Worm (Caenorhabditis elegans): ENCODE measurements around the gene C45B11.5.

DNA sequence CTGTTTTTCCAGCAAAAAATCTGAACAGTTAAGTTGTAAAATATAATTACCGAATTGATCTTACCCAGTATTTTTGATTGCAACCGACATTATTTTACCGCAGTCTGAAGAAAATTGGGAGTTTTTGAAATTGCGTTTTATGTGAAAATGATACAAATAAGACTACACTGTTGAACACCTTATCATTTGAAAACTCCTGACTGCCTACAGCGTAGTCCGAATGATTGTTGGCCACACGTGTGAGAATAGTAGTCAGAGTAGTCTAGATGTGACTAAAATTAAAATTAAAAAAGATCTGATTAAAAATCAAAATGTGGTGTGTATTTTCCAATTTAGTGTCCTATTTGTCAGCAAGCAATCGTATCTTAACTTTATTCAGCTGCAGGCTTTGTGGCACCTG is 5.1 kb downstream of the C45B11.5 start, which contains the start of gene dhs-18:
- no peak for TF ChIP-seq flt-1 (GFP tag; IDR thresholded peaks at IDR 0.05)
- no peak for TF ChIP-seq med-1 (GFP tag; optimal IDR thresholded peaks at IDR 0.05; ENCODE audit: insufficient read depth)
- TF ChIP-seq tab-1 (GFP tag; IDR thresholded peaks at IDR 0.05) = no peak
- TF ChIP-seq cog-1 (tag; optimal IDR thresholded peaks at IDR 0.05) = no peak
